Worm (Caenorhabditis elegans) whole organism, L4 larva: ENCODE data around the gene igcm-1.

Source experiments
- F10B5.3 ChIP-seq: sonication (generic microtip); optimal IDR thresholded peaks from 2 replicates; lab custom pipeline; 2016; ENCODE audit warnings: mild to moderate bottlenecking, missing genetic modification characterization, missing compliant biosample characterization
- F49E8.2 ChIP-seq: sonication (generic microtip); optimal IDR thresholded peaks from 2 replicates; lab custom pipeline; 2016; ENCODE audit warnings: missing compliant biosample characterization, mild to moderate bottlenecking, missing genetic modification characterization, borderline replicate concordance
- aly-2 ChIP-seq: sonication (generic microtip); optimal IDR thresholded peaks from 2 replicates; lab custom pipeline; 2018; ENCODE audit warnings: missing biosample characterization, missing genetic modification characterization
- arid-1 ChIP-seq: fragments of 200-800 bp; sonication (Bioruptor generic); conservative IDR thresholded peaks from 2 replicates; pipeline ENCODE4 v1.3.6; 2022; ENCODE audit warnings: missing genetic modification reagents, missing genetic modification characterization, missing compliant biosample characterization
- ceh-28 ChIP-seq: fragments of 150-350 bp; optimal IDR thresholded peaks from 2 replicates; lab custom pipeline; 2014; ENCODE audit warnings: missing biosample characterization, missing genetic modification reagents, missing genetic modification characterization
- ceh-62 ChIP-seq: sonication (generic microtip); optimal IDR thresholded peaks from 2 replicates; lab custom pipeline; 2017; ENCODE audit warnings: missing biosample characterization, missing genetic modification characterization
- cey-2 ChIP-seq: sonication (generic microtip); optimal IDR thresholded peaks from 3 replicates; lab custom pipeline; 2017; ENCODE audit warnings: missing genetic modification characterization, mild to moderate bottlenecking, missing compliant biosample characterization, antibody characterized with exemption, borderline replicate concordance; ENCODE audit not compliant: insufficient read depth
- ctbp-1 ChIP-seq: fragments of 200-800 bp; sonication (Bioruptor generic); IDR thresholded peaks from 2 replicates; pipeline ENCODE4 v1.3.6; 2022; ENCODE audit warnings: missing genetic modification reagents, missing genetic modification characterization, missing compliant biosample characterization
- daf-12 ChIP-seq: fragments of 150-350 bp; optimal IDR thresholded peaks from 2 replicates; lab custom pipeline; 2014; ENCODE audit warnings: missing biosample characterization, missing genetic modification reagents, missing genetic modification characterization
- daf-16 ChIP-seq, 3 experiments: sonication (generic microtip); optimal IDR thresholded peaks; 2 replicates each; lab custom pipeline; 2016 to 2017; ENCODE audit warnings: missing genetic modification characterization in 3 of 3, missing genetic modification reagents in 3 of 3, mild to moderate bottlenecking in 2 of 3, missing compliant biosample characterization in 2 of 3, missing biosample characterization in 1 of 3, moderate library complexity in 1 of 3
- dmd-6 ChIP-seq: fragments of 200-800 bp; sonication (Bioruptor generic); IDR thresholded peaks from 2 replicates; pipeline ENCODE4 v1.3.6; 2022; ENCODE audit warnings: missing genetic modification reagents, missing genetic modification characterization, missing compliant biosample characterization
- dpl-1 ChIP-seq: fragments of 150-350 bp; optimal IDR thresholded peaks from 2 replicates; lab custom pipeline; 2014; ENCODE audit warnings: missing biosample characterization, missing genetic modification reagents, missing genetic modification characterization
- duxl-1 ChIP-seq: sonication (generic microtip); optimal IDR thresholded peaks from 2 replicates; lab custom pipeline; 2016; ENCODE audit warnings: mild to moderate bottlenecking, missing genetic modification characterization, moderate library complexity, missing compliant biosample characterization; ENCODE audit not compliant: poor library complexity
- dve-1 ChIP-seq: sonication (generic microtip); optimal IDR thresholded peaks from 2 replicates; lab custom pipeline; 2017; ENCODE audit warnings: antibody characterized with exemption, mild to moderate bottlenecking, missing genetic modification characterization, missing compliant biosample characterization; ENCODE audit not compliant: insufficient read depth
- egl-43 ChIP-seq: fragments of 200-800 bp; sonication (Bioruptor generic); IDR thresholded peaks from 2 replicates; pipeline ENCODE4 v1.3.6; 2022; ENCODE audit warnings: missing genetic modification reagents, missing genetic modification characterization, missing compliant biosample characterization
- fos-1 ChIP-seq: fragments of 150-350 bp; optimal IDR thresholded peaks from 2 replicates; lab custom pipeline; 2014; ENCODE audit warnings: missing biosample characterization, missing genetic modification characterization
- hif-1 ChIP-seq, 2 experiments: sonication (generic microtip); optimal IDR thresholded peaks; 2 replicates each; lab custom pipeline; 2016 to 2017; ENCODE audit warnings: missing compliant biosample characterization in 2 of 2, missing genetic modification characterization in 2 of 2, missing genetic modification reagents in 2 of 2, missing genotype in 2 of 2, mild to moderate bottlenecking in 1 of 2
- hlh-11 ChIP-seq: fragments of 200-800 bp; sonication (Bioruptor generic); optimal IDR thresholded peaks from 2 replicates; lab custom pipeline; 2018; ENCODE audit warnings: mild to moderate bottlenecking, missing genetic modification characterization, missing compliant biosample characterization
- hlh-30 ChIP-seq: sonication (generic microtip); optimal IDR thresholded peaks from 2 replicates; lab custom pipeline; 2017; ENCODE audit warnings: antibody characterized with exemption, mild to moderate bottlenecking, missing genetic modification characterization, missing compliant biosample characterization; ENCODE audit not compliant: insufficient read depth
- hmg-1.1 ChIP-seq: fragments of 200-800 bp; sonication (Bioruptor generic); IDR thresholded peaks from 2 replicates; pipeline ENCODE4 v1.3.6; 2022; ENCODE audit warnings: missing genetic modification reagents, missing genetic modification characterization, missing compliant biosample characterization
- jun-1 ChIP-seq: fragments of 150-350 bp; optimal IDR thresholded peaks from 2 replicates; lab custom pipeline; 2014; ENCODE audit warnings: missing biosample characterization, missing genetic modification reagents, missing genetic modification characterization
- lim-7 ChIP-seq: fragments of 200-800 bp; sonication (Bioruptor generic); IDR thresholded peaks from 2 replicates; pipeline ENCODE4 v1.3.6; 2022; ENCODE audit warnings: missing genetic modification characterization, missing compliant biosample characterization
- lin-1 ChIP-seq: fragments of 200-800 bp; sonication (Bioruptor generic); IDR thresholded peaks from 2 replicates; pipeline ENCODE4 v1.3.6; 2022; ENCODE audit warnings: missing genetic modification reagents, missing genetic modification characterization, missing compliant biosample characterization
- lin-15B ChIP-seq: fragments of 150-350 bp; sonication (generic microtip); optimal IDR thresholded peaks from 3 replicates; lab custom pipeline; 2014; ENCODE audit warnings: missing biosample characterization, missing genetic modification characterization
- lin-38 ChIP-seq: fragments of 200-800 bp; sonication (Bioruptor generic); IDR thresholded peaks from 2 replicates; pipeline ENCODE4 v1.3.6; 2022; ENCODE audit warnings: missing genetic modification reagents, missing genetic modification characterization, missing compliant biosample characterization
- lsy-2 ChIP-seq, 2 experiments: fragments of 150-350 bp in 1 of 2; sonication (generic microtip) in 1 of 2; optimal IDR thresholded peaks; 2 replicates each; lab custom pipeline; 2014 to 2017; ENCODE audit warnings: missing biosample characterization in 2 of 2, missing genetic modification characterization in 2 of 2
- madf-5 ChIP-seq, 2 experiments: fragments of 200-800 bp; sonication (Bioruptor generic); IDR thresholded peaks; 2 replicates each; pipeline ENCODE4 v1.3.6; 2022; ENCODE audit warnings: missing compliant biosample characterization in 2 of 2, missing genetic modification characterization in 2 of 2
- madf-9 ChIP-seq: fragments of 200-800 bp; sonication (Bioruptor generic); conservative IDR thresholded peaks from 2 replicates; pipeline ENCODE4 v1.3.6; 2022; ENCODE audit warnings: missing genetic modification reagents, missing genetic modification characterization, missing compliant biosample characterization
- mdl-1 ChIP-seq, 2 experiments: fragments of 150-350 bp in 1 of 2; sonication (generic microtip) in 1 of 2; optimal IDR thresholded peaks; 2 replicates each; lab custom pipeline; 2014 to 2017; ENCODE audit warnings: missing biosample characterization in 2 of 2, missing genetic modification characterization in 2 of 2
- mep-1 ChIP-seq: fragments of 150-350 bp; sonication (generic microtip); optimal IDR thresholded peaks from 3 replicates; lab custom pipeline; 2014; ENCODE audit warnings: missing biosample characterization, missing genetic modification characterization
- mes-2 ChIP-seq: sonication (generic microtip); optimal IDR thresholded peaks from 2 replicates; lab custom pipeline; 2016; ENCODE audit warnings: missing genotype, mild to moderate bottlenecking, missing genetic modification characterization, missing compliant biosample characterization; ENCODE audit not compliant: poor library complexity, severe bottlenecking
- mxl-2 ChIP-seq: fragments of 200-800 bp; sonication (Bioruptor generic); conservative IDR thresholded peaks from 2 replicates; pipeline ENCODE4 v1.3.6; 2022; ENCODE audit warnings: missing genetic modification reagents, missing genetic modification characterization, missing compliant biosample characterization
- nhr-11 ChIP-seq: fragments of 150-350 bp; optimal IDR thresholded peaks from 2 replicates; lab custom pipeline; 2014; ENCODE audit warnings: missing biosample characterization, missing genetic modification characterization
- nhr-111 ChIP-seq: fragments of 200-800 bp; sonication (Bioruptor generic); optimal IDR thresholded peaks from 2 replicates; lab custom pipeline; 2018; ENCODE audit warnings: mild to moderate bottlenecking, missing genetic modification characterization, missing compliant biosample characterization
- nhr-28 ChIP-seq: fragments of 150-350 bp; optimal IDR thresholded peaks from 2 replicates; lab custom pipeline; 2014; ENCODE audit warnings: missing biosample characterization, missing genetic modification characterization
- nhr-42 ChIP-seq: fragments of 200-800 bp; sonication (Bioruptor generic); IDR thresholded peaks from 2 replicates; pipeline ENCODE4 v1.3.6; 2022; ENCODE audit warnings: missing genetic modification characterization, missing compliant biosample characterization
- nhr-48 ChIP-seq: sonication (generic microtip); optimal IDR thresholded peaks from 2 replicates; lab custom pipeline; 2016; ENCODE audit warnings: mild to moderate bottlenecking, missing genetic modification characterization, missing compliant biosample characterization
- pha-4 ChIP-seq, 2 experiments: fragments of 150-350 bp in 1 of 2; fragments of 200-800 bp in 1 of 2; sonication (Bioruptor generic) in 1 of 2; IDR thresholded peaks in 1 of 2; optimal IDR thresholded peaks in 1 of 2; 2 replicates each; pipeline versions ENCODE4 v1.3.6 to Lab custom; 2014 to 2022; ENCODE audit warnings: missing genetic modification characterization in 2 of 2, missing genetic modification reagents in 2 of 2, missing biosample characterization in 1 of 2, missing compliant biosample characterization in 1 of 2
- rbr-2 ChIP-seq: sonication (generic microtip); optimal IDR thresholded peaks from 2 replicates; lab custom pipeline; 2016; ENCODE audit warnings: missing genotype, missing genetic modification characterization, missing compliant biosample characterization
- saeg-2 ChIP-seq: fragments of 200-800 bp; sonication (Bioruptor generic); IDR thresholded peaks from 2 replicates; pipeline ENCODE4 v1.3.6; 2022; ENCODE audit warnings: missing genetic modification reagents, missing genetic modification characterization, missing compliant biosample characterization
- sdz-12 ChIP-seq: fragments of 200-800 bp; sonication (Bioruptor generic); optimal IDR thresholded peaks from 2 replicates; lab custom pipeline; 2018; ENCODE audit warnings: mild to moderate bottlenecking, missing genetic modification characterization, missing compliant biosample characterization
- set-16 ChIP-seq: fragments of 200-800 bp; sonication (Bioruptor generic); IDR thresholded peaks from 2 replicates; pipeline ENCODE4 v1.3.6; 2022; ENCODE audit warnings: missing genetic modification reagents, missing genetic modification characterization, missing compliant biosample characterization
- snpc-1.2 ChIP-seq: fragments of 200-800 bp; sonication (Bioruptor generic); IDR thresholded peaks from 2 replicates; pipeline ENCODE4 v1.3.6; 2022; ENCODE audit warnings: missing genetic modification reagents, missing genetic modification characterization, missing compliant biosample characterization
- spr-1 ChIP-seq: sonication (generic microtip); optimal IDR thresholded peaks from 2 replicates; lab custom pipeline; 2016; ENCODE audit warnings: mild to moderate bottlenecking, missing genetic modification characterization, missing compliant biosample characterization
- spr-3 ChIP-seq: fragments of 200-800 bp; sonication (Bioruptor generic); optimal IDR thresholded peaks from 2 replicates; lab custom pipeline; 2018; ENCODE audit warnings: mild to moderate bottlenecking, missing genetic modification characterization, missing compliant biosample characterization
- zip-2 ChIP-seq: fragments of 150-350 bp; optimal IDR thresholded peaks from 2 replicates; lab custom pipeline; 2014; ENCODE audit warnings: missing biosample characterization, missing genetic modification characterization

Gene igcm-1

DNA sequence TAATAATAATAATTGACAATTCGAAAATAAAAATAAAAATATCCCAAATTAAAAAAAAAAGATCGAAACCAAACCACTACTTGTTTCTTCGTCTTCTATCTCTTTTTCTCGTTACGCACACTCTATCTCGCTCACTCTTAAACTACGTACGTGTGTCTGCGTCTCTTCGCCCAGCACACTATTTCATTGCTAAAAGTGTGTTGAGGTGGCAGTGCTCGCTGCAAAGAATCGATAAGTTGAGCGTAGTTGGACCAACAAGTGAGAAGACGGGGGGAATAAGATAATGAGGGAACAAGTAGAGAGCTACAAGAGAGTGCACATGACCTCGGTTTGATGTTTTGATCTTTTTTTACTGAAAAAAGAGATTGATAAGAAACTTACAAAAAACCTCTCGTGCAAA is 25.4 kb downstream of the igcm-1 start:
- TF ChIP-seq ceh-62 (tag; lab: Kevin White, UChicago) (no peak), snpc-1.2 (GFP tag; lab: Robert Waterston, UW) (no peak), egl-43 (GFP tag; lab: Robert Waterston, UW) (0 out of 2 replicates have a peak, but pooled peaks have one; percentile 25), F10B5.3 (tag; lab: Kevin White, UChicago) (no peak), mes-2 (peak; percentile 42), ctbp-1 (0 out of 2 replicates have a peak, but pooled peaks have one; percentile 13), lin-38 (GFP tag; lab: Robert Waterston, UW) (no peak), daf-12 (tag; lab: Kevin White, UChicago) (no peak), lim-7 (GFP tag; lab: Robert Waterston, UW) (no peak), madf-9 (no peak), ceh-28 (tag; lab: Kevin White, UChicago) (peak; percentile 41), hlh-11 (tag; lab: Kevin White, UChicago) (peak; percentile 27), duxl-1 (tag; lab: Kevin White, UChicago) (no peak), nhr-42 (GFP tag; lab: Robert Waterston, UW) (no peak), rbr-2 (tag; lab: Kevin White, UChicago) (peak; percentile 48), cey-2 (no peak), mxl-2 (GFP tag; lab: Robert Waterston, UW) (no peak), spr-3 (GFP tag; lab: Kevin White, UChicago) (no peak), sdz-12 (GFP tag; lab: Kevin White, UChicago) (no peak), F49E8.2 (tag; lab: Kevin White, UChicago) (no peak), dmd-6 (no peak), nhr-48 (tag; lab: Kevin White, UChicago) (peak; percentile 16), fos-1 (tag; lab: Kevin White, UChicago) (no peak), hif-1 (tag; optimal IDR thresholded peaks at IDR 0.05; lab: Kevin White, UChicago) (no peak), arid-1 (GFP tag; lab: Robert Waterston, UW) (no peak), lin-1 (GFP tag; lab: Robert Waterston, UW) (no peak), nhr-28 (tag; lab: Kevin White, UChicago) (peak; percentile 35), jun-1 (no peak), madf-5 (GFP tag; IDR thresholded peaks at IDR 0.05; lab: Robert Waterston, UW) (no peak), saeg-2 (GFP tag; lab: Robert Waterston, UW) (no peak), pha-4 (GFP tag; IDR thresholded peaks at IDR 0.05; lab: Robert Waterston, UW) (no peak), pha-4 (tag; optimal IDR thresholded peaks at IDR 0.05; lab: Kevin White, UChicago) (no peak), nhr-11 (tag; lab: Kevin White, UChicago) (no peak), daf-16 (GFP tag; optimal IDR thresholded peaks at IDR 0.05; lab: Kevin White, UChicago) (no peak), daf-16 (tag; optimal IDR thresholded peaks at IDR 0.05; lab: Kevin White, UChicago) (peak; percentile 52), nhr-111 (no peak), dpl-1 (GFP tag; lab: Kevin White, UChicago) (no peak), dve-1 (peak; percentile 36), hlh-30 (tag; lab: Kevin White, UChicago) (peak; percentile 41), hmg-1.1 (GFP tag; lab: Robert Waterston, UW) (peak; percentile 63), spr-1 (tag; lab: Kevin White, UChicago) (no peak), lin-15B (tag; lab: Kevin White, UChicago) (no peak), zip-2 (tag; lab: Kevin White, UChicago) (no peak), mdl-1 (tag; optimal IDR thresholded peaks at IDR 0.05; lab: Kevin White, UChicago) (peak in 1 of 2 experiments; percentile 31), mep-1 (tag; lab: Kevin White, UChicago) (peak; percentile 55), aly-2 (no peak), lsy-2 (tag; optimal IDR thresholded peaks at IDR 0.05; lab: Kevin White, UChicago) (peak in 1 of 2 experiments; percentile 34), set-16 (GFP tag; lab: Robert Waterston, UW) (no peak)
